Worm (Caenorhabditis elegans): ENCODE data around the gene rnp-9.

Gene rnp-9

DNA sequence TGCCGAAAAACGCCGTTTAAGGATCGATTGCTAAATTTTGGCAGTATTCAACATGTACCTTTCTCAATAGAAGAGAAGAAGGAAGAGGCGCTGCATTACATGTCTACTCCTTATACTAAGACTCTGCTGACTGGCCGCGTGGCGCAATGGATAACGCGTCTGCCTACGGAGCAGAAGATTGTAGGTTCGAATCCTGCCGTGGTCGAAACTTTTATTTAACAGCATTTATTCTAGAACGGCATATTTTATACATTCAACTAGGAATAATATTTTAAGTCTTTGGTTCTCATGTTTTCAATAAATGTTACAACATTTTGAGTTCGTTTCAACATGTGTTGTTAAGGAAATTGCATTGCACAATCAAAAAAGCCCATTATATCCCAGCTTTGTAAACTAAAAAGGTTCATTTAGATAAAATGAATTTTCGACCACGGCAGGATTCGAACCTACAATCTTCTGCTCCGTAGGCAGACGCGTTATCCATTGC, 34.5 kb upstream of the rnp-9 start (continued):
- TF ChIP-seq unc-86 (tag; optimal IDR thresholded peaks at IDR 0.05) (peak; percentile 31), C16A3.4 (tag; optimal IDR thresholded peaks at IDR 0.05) (peak; percentile 54), swsn-7 (tag; optimal IDR thresholded peaks at IDR 0.05) (peak; percentile 59), skn-1 (tag; optimal IDR thresholded peaks at IDR 0.05) (peak; percentile 27), lin-14 (GFP tag; optimal IDR thresholded peaks at IDR 0.05) (peak; percentile 60), lin-35 (GFP tag; optimal IDR thresholded peaks at IDR 0.05) (peak in 1 of 2 experiments; percentile 53), fkh-8 (tag; optimal IDR thresholded peaks at IDR 0.05) (peak; percentile 36), snu-23 (GFP tag; optimal IDR thresholded peaks at IDR 0.05) (peak; percentile 77), egl-13 (tag; optimal IDR thresholded peaks at IDR 0.05) (peak; percentile 13), lin-13 (GFP tag; optimal IDR thresholded peaks at IDR 0.05) (peak; percentile 30), lir-3 (tag; optimal IDR thresholded peaks at IDR 0.05; ENCODE audit: poor library complexity) (peak; percentile 42), xbp-1 (tag; optimal IDR thresholded peaks at IDR 0.05) (peak; percentile 52), lsy-2 (tag; optimal IDR thresholded peaks at IDR 0.05) (peak in 1 of 2 experiments; percentile 59)

DNA sequence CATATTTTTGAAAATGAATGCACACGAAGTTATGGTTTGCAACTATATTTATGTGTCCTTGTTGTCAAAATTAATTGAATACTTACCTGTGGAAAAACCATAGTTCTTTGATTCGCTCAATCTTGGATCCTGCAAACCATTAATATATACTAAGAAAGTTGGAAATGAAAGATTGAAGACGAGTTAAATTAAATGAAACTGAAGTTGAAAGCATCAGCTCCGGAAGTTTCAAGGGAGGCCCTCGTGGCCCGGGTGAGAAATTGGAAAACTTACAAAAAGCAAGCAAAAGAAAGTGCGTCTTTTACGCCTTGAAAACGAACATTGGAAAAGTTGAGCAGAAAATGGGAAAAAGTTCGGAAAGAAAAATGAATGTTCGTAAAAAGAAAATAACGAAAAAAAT, 34.0 kb upstream of the rnp-9 start, which contains the start of gene unc-58:
Gene unc-58 (minus strand): TSS at position 101 of the 400 bp plus-strand sequence.
- TF ChIP-seq C34B4.2 (tag; optimal IDR thresholded peaks at IDR 0.05) (no peak), pag-3 (tag; optimal IDR thresholded peaks at IDR 0.05; ENCODE audit: borderline replicate concordance, insufficient read depth) (no peak), isw-1 (GFP tag; IDR thresholded peaks at IDR 0.05) (no peak), swsn-7 (tag; optimal IDR thresholded peaks at IDR 0.05) (no peak), egl-13 (tag; optimal IDR thresholded peaks at IDR 0.05) (no peak), mab-9 (GFP tag; IDR thresholded peaks at IDR 0.05) (no peak), irx-1 (tag; optimal IDR thresholded peaks at IDR 0.05) (no peak), nhr-90 (tag; optimal IDR thresholded peaks at IDR 0.05; ENCODE audit: poor library complexity) (no peak), lin-14 (GFP tag; optimal IDR thresholded peaks at IDR 0.05) (no peak), jun-1 (tag; optimal IDR thresholded peaks at IDR 0.05) (no peak), zag-1 (tag; optimal IDR thresholded peaks at IDR 0.05) (no peak)

DNA sequence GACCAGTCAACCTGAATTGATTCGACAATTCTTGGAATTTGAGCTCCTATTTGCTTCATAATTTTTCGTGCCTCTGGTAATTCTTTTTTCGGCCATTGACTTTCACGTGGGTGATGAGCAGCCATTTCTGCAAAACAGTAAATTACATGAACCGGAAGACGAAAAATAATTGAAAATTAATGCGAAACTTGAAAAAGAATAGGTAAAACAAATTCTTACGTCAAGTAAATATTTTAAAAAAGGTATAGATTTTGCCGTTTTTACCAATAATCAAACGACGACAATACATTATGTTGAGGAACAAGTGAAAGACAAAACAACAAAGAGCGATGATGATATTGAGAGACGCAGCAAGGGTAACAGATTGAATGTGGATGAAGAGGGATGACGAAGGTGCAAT, 28.6 kb upstream of the rnp-9 start, which contains the start of gene moc-1:
Gene moc-1 (minus strand): TSS at position 127 of the 400 bp plus-strand sequence.
- TF ChIP-seq blmp-1 (tag; optimal IDR thresholded peaks at IDR 0.05) = peak; percentile 52
- TF ChIP-seq egl-13 (tag; optimal IDR thresholded peaks at IDR 0.05) = no peak
- no peak for TF ChIP-seq tbx-2 (tag; optimal IDR thresholded peaks at IDR 0.05)
- no peak for TF ChIP-seq mab-9 (GFP tag; IDR thresholded peaks at IDR 0.05)
- TF ChIP-seq fkh-8 (tag; optimal IDR thresholded peaks at IDR 0.05) = peak; percentile 45
- no peak for TF ChIP-seq sup-37 (GFP tag; optimal IDR thresholded peaks at IDR 0.05)
- TF ChIP-seq skn-1 (tag; optimal IDR thresholded peaks at IDR 0.05) = peak; percentile 25
- TF ChIP-seq lin-39 (tag; optimal IDR thresholded peaks at IDR 0.05) = no peak
- no peak for TF ChIP-seq dpl-1 (GFP tag; optimal IDR thresholded peaks at IDR 0.05)
- no peak for TF ChIP-seq nhr-11 (tag; optimal IDR thresholded peaks at IDR 0.05)
- TF ChIP-seq nhr-71 (tag; optimal IDR thresholded peaks at IDR 0.05) = peak; percentile 28
- no peak for TF ChIP-seq isw-1 (GFP tag; IDR thresholded peaks at IDR 0.05)
- no peak for TF ChIP-seq C16A3.4 (tag; optimal IDR thresholded peaks at IDR 0.05)
- TF ChIP-seq ceh-90 (tag; optimal IDR thresholded peaks at IDR 0.05) = no peak

DNA sequence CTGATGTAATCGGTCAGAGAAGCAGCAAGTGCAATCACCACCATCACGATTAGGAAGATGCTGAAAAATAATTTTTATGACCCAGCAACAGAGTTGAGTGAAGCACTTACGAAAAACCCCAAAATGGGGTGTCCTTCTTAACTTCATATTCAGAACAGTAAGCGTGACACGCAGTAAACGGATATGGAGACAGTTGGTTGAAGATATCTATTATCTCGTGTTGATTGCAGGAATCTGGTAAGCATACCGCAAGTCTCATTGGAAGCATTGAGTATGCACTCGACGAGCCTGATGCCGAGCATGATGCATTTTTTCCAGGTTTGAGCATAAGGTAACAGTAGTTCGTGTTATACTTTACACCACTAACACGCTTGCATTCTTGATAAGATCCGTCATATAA, 25.8 kb upstream of the rnp-9 start:
- TF ChIP-seq fos-1 (tag; optimal IDR thresholded peaks at IDR 0.05) (no peak), pqm-1 (tag; optimal IDR thresholded peaks at IDR 0.05) (no peak)

DNA sequence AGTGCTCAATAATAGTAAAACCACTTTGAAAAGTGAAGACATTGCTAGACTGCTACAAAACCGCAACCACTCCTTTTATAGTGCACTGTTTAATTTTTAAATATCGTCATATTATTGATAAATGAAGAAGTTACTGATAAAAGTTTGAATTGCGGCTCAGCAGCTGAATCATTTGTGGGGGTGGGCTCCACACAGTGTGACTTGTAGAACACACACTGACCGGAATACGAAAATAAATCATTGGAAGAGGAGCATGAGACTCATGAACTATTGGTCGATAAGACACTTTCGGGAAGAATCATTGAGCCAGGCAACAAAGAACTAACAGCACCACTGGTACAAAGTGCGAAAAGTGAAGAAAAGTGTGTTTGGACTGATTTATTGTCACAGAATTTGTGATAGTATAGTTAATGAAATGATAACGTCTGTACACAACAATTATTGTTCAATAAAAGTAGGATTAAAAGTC, 25.1 kb upstream of the rnp-9 start, which contains the start of gene oac-14:
Gene oac-14 (minus strand): TSS at position 51 of the 469 bp plus-strand sequence.
- TF ChIP-seq isw-1 (GFP tag; IDR thresholded peaks at IDR 0.05) (no peak), nhr-47 (tag; optimal IDR thresholded peaks at IDR 0.05) (no peak), C16A3.4 (tag; optimal IDR thresholded peaks at IDR 0.05) (no peak), hlh-17 (GFP tag; optimal IDR thresholded peaks at IDR 0.05; ENCODE audit: borderline replicate concordance) (no peak), lsy-2 (tag; optimal IDR thresholded peaks at IDR 0.05) (no peak), pqm-1 (tag; optimal IDR thresholded peaks at IDR 0.05) (peak; percentile 11), fkh-4 (tag; optimal IDR thresholded peaks at IDR 0.05; ENCODE audit: borderline replicate concordance) (no peak), ets-5 (GFP tag; IDR thresholded peaks at IDR 0.05) (no peak), sptf-1 (tag; optimal IDR thresholded peaks at IDR 0.05) (no peak), nhr-90 (tag; optimal IDR thresholded peaks at IDR 0.05; ENCODE audit: poor library complexity) (peak; percentile 44), nhr-20 (tag; optimal IDR thresholded peaks at IDR 0.05) (peak; percentile 73), aly-2 (tag; optimal IDR thresholded peaks at IDR 0.05) (no peak), nhr-71 (tag; optimal IDR thresholded peaks at IDR 0.05) (peak; percentile 60), lin-14 (GFP tag; optimal IDR thresholded peaks at IDR 0.05) (peak; percentile 15), tlp-1 (tag; optimal IDR thresholded peaks at IDR 0.05) (no peak), skn-1 (tag; optimal IDR thresholded peaks at IDR 0.05) (no peak), dsc-1 (tag; optimal IDR thresholded peaks at IDR 0.05) (no peak), egl-13 (tag; optimal IDR thresholded peaks at IDR 0.05) (no peak), nhr-19 (GFP tag; conservative IDR thresholded peaks at IDR 0.05) (peak; percentile 53), zag-1 (tag; optimal IDR thresholded peaks at IDR 0.05) (no peak), efl-1 (optimal IDR thresholded peaks at IDR 0.05) (no peak), efl-1 (GFP tag; optimal IDR thresholded peaks at IDR 0.05 in 1 of 2) (peak in 1 of 2 experiments; percentile 84)

Data from whole organism, L1 larva.